Worm (Caenorhabditis elegans): Measurements from ENCODE around the gene dod-3.

The dod-3 gene

DNA sequence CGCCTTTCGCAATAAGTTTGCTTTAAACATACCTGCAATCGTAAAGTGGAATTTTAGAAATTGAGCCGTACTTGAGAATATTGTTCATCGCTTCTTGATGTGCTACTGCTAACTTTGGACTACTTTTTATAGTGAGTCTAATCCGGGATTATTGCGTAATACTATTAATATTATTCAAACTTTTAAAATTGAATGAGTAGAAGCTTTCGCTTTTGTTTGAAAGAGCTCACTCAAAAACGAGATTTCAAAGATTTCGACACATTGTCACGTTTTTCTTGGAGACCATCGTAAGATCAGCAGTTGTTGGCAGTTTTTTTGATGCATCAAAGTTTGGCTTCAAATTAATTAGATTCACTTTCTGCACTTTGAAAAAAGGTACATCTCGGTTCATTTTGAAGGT, 17.4 kb downstream of the dod-3 start, which contains the start of gene srt-28:
Gene srt-28, minus strand, starts transcription at position 101 of the 400 bp plus-strand sequence.
- no peak for TF ChIP-seq C08G9.2 (tag; optimal IDR thresholded peaks at IDR 0.05)

DNA sequence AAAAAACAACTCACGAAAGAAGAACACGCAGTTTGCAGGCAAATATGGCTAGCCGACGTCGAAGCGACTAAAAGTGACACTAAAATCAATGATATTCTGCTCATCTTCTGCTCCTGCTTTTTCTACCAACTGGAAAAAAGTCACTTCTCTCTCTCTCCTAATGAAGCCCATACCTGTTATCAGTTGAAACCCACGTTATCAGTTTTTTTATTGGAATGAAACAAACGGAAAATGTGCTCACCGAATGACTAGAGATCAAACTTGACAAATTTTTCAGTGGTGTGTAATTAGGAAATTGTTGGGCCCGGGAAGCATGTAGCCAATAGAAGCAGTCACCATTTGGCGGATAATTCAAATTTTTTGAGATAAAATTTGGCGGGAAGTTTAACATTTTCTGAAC, 19.5 kb downstream of the dod-3 start, which contains the start of gene C24B9.3:
Gene C24B9.3, minus strand, starts transcription at position 171 of the 400 bp plus-strand sequence.
- TF ChIP-seq hlh-30 (tag; optimal IDR thresholded peaks at IDR 0.05; ENCODE audit: insufficient read depth): no peak
- TF ChIP-seq elt-2 (tag; optimal IDR thresholded peaks at IDR 0.05): peak; percentile 29

DNA sequence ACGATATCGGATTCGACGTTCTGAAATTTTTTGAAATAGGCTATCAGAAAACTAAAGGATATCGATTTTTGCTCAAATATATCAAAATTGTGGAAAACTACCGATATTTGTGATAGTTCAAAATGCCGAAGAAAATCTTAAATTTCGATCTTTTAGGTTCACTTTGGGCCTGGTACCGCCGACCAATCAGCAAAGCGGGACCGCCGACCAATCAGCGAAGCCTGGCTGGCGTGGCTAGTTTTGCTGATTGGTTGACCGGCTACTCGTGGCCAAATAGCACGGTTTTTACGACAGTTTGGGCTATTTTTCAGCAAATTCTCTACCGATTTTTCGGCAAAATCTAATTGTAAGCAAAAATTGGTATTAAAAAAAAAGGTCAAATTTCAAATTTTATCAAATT, 20.7 kb downstream of the dod-3 start:
- TF ChIP-seq che-1 (tag; optimal IDR thresholded peaks at IDR 0.05) (no peak), nfya-1 (tag; optimal IDR thresholded peaks at IDR 0.05) (peak; percentile 54)

DNA sequence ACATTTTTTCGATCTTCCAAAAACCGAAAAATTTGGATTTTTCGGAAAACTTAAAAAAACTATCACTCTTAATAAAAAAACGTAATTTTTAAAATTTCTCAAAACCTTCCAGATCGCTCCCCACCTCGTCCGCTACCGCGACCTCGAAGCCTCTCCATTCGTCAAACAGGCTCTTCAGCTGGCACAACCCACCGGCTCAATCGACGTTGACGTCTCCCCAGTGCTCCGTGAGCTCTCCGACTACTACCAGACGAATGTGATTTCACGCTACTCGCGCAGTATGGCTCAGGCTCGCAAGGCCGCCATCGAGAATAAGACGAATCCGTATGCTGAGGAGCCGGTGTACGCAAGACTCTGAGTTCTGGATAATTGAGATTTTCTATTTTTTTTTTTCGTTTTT, 24.5 kb downstream of the dod-3 start:
- TF ChIP-seq odd-2 (tag; optimal IDR thresholded peaks at IDR 0.05) (no peak), ceh-45 (GFP tag; IDR thresholded peaks at IDR 0.05) (no peak), elt-2 (tag; optimal IDR thresholded peaks at IDR 0.05) (no peak), T23F11.4 (GFP tag; optimal IDR thresholded peaks at IDR 0.05) (no peak)

DNA sequence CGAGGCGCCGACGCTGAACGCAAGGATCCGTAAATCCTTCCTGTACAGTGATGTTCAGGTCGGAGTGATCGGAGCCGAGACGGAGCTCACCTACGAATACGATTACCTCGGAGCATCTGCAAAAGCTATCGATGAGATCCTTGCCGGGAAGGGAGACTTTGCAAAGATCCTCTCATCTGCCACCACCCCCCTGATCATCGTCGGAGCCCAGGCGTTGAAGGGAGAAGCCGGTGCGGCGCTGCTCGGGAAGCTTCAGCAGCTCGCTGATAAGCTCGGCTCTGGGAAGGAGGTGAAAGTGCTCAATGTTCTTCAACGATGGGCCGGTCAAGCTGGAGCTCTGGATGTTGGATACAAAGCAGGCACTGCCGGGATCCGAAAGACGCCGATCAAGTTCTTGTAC, 27.6 kb downstream of the dod-3 start:
- TF ChIP-seq hlh-6 (tag; optimal IDR thresholded peaks at IDR 0.05) (no peak), ceh-34 (tag; optimal IDR thresholded peaks at IDR 0.05) (no peak), nhr-232 (tag; optimal IDR thresholded peaks at IDR 0.05) (no peak), K09A11.1 (tag; optimal IDR thresholded peaks at IDR 0.05; ENCODE audit: insufficient read depth) (no peak), zip-5 (tag; optimal IDR thresholded peaks at IDR 0.05) (no peak), pax-1 (tag; optimal IDR thresholded peaks at IDR 0.05) (no peak), rnt-1 (tag; optimal IDR thresholded peaks at IDR 0.05) (no peak), pqm-1 (tag; optimal IDR thresholded peaks at IDR 0.05) (no peak), sox-2 (GFP tag; IDR thresholded peaks at IDR 0.05) (no peak), elt-4 (tag; optimal IDR thresholded peaks at IDR 0.05) (no peak), ceh-9 (tag; optimal IDR thresholded peaks at IDR 0.05) (no peak), hlh-8 (tag; optimal IDR thresholded peaks at IDR 0.05) (no peak), dmd-4 (tag; optimal IDR thresholded peaks at IDR 0.05; ENCODE audit: borderline replicate concordance) (no peak), fkh-6 (tag; optimal IDR thresholded peaks at IDR 0.05) (no peak)

- TF ChIP-seq ceh-48 (tag; optimal IDR thresholded peaks at IDR 0.05) (no peak), elt-2 (tag; optimal IDR thresholded peaks at IDR 0.05) (no peak), hlh-15 (tag; optimal IDR thresholded peaks at IDR 0.05) (no peak), elt-4 (tag; optimal IDR thresholded peaks at IDR 0.05) (peak; percentile 7)
Observed at ce11 chrV:2702883-2703282, 28.0 kb downstream of the dod-3 start.

DNA sequence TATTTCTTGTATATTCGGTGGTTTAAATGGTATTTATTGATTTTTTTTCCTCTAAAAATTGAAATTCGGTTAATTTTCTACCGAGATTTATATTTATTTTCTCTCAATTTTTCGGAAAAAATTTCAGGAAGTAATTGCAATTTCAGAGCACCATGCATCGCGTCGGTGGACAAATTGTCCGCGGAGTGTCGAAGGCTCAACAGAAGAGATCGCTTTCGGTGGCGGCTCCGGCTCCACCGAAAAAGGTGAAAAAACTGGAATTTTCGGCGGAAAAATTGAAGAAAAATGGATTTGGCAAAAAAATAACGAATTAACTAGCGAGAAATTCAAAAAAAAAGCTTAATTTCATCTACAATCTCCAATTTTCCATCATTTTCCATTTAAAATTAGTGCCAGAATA, 32.1 kb downstream of the dod-3 start, which contains the start of gene nuo-5:
Gene nuo-5, plus strand, starts transcription at position 147 of the 400 bp plus-strand sequence.
- TF ChIP-seq che-1 (tag; optimal IDR thresholded peaks at IDR 0.05) (no peak), C38D4.7 (GFP tag; optimal IDR thresholded peaks at IDR 0.05) (no peak), gmeb-2 (tag; optimal IDR thresholded peaks at IDR 0.05) (no peak), fax-1 (tag; optimal IDR thresholded peaks at IDR 0.05) (no peak), unc-42 (tag; optimal IDR thresholded peaks at IDR 0.05) (no peak), ahr-1 (tag; optimal IDR thresholded peaks at IDR 0.05) (no peak), ceh-9 (tag; optimal IDR thresholded peaks at IDR 0.05) (no peak), ceh-34 (tag; optimal IDR thresholded peaks at IDR 0.05) (no peak), hlh-15 (tag; optimal IDR thresholded peaks at IDR 0.05) (no peak), pat-9 (tag; optimal IDR thresholded peaks at IDR 0.05) (no peak), tbx-2 (tag; optimal IDR thresholded peaks at IDR 0.05) (no peak), tbx-7 (tag; optimal IDR thresholded peaks at IDR 0.05) (no peak), nhr-11 (tag; optimal IDR thresholded peaks at IDR 0.05) (no peak), lin-11 (tag; optimal IDR thresholded peaks at IDR 0.05) (no peak)
